Worm (Caenorhabditis elegans) whole organism, L4 larva: ENCODE measurements around the gene C05C10.7.

Experiments
- aha-1 ChIP-seq: fragments of 150-350 bp; peaks from one replicate; lab custom pipeline; 2014; ENCODE audit warnings: missing biosample characterization, missing genetic modification characterization
- ceh-44 ChIP-seq: fragments of 200-800 bp; sonication (Bioruptor generic); IDR thresholded peaks from 2 replicates; pipeline ENCODE4 v1.3.6; 2022; ENCODE audit warnings: missing genetic modification reagents, missing genetic modification characterization, missing compliant biosample characterization
- daf-19 ChIP-seq: fragments of 200-800 bp; sonication (Bioruptor generic); conservative IDR thresholded peaks from 2 replicates; pipeline ENCODE4 v1.3.6; 2022; ENCODE audit warnings: missing genetic modification characterization, missing compliant biosample characterization
- egl-43 ChIP-seq: fragments of 200-800 bp; sonication (Bioruptor generic); IDR thresholded peaks from 2 replicates; pipeline ENCODE4 v1.3.6; 2022; ENCODE audit warnings: missing genetic modification reagents, missing genetic modification characterization, missing compliant biosample characterization
- fos-1 ChIP-seq: fragments of 150-350 bp; optimal IDR thresholded peaks from 2 replicates; lab custom pipeline; 2014; ENCODE audit warnings: missing biosample characterization, missing genetic modification characterization
- gei-8 ChIP-seq: fragments of 200-800 bp; sonication (Bioruptor generic); optimal IDR thresholded peaks from 2 replicates; lab custom pipeline; 2018; ENCODE audit warnings: mild to moderate bottlenecking, missing genetic modification characterization, missing compliant biosample characterization
- hlh-30 ChIP-seq: sonication (generic microtip); optimal IDR thresholded peaks from 2 replicates; lab custom pipeline; 2017; ENCODE audit warnings: antibody characterized with exemption, mild to moderate bottlenecking, missing genetic modification characterization, missing compliant biosample characterization; ENCODE audit not compliant: insufficient read depth
- lin-13 ChIP-seq: fragments of 150-350 bp; optimal IDR thresholded peaks from 2 replicates; lab custom pipeline; 2014; ENCODE audit warnings: missing biosample characterization, missing genetic modification reagents, missing genetic modification characterization
- lin-39 ChIP-seq: fragments of 150-350 bp; optimal IDR thresholded peaks from 2 replicates; lab custom pipeline; 2014; ENCODE audit warnings: missing biosample characterization, missing genetic modification reagents, missing genetic modification characterization
- madf-5 ChIP-seq, 2 experiments: fragments of 200-800 bp; sonication (Bioruptor generic); IDR thresholded peaks; 2 replicates each; pipeline ENCODE4 v1.3.6; 2022; ENCODE audit warnings: missing compliant biosample characterization in 2 of 2, missing genetic modification characterization in 2 of 2
- mes-2 ChIP-seq: sonication (generic microtip); optimal IDR thresholded peaks from 2 replicates; lab custom pipeline; 2016; ENCODE audit warnings: missing genotype, mild to moderate bottlenecking, missing genetic modification characterization, missing compliant biosample characterization; ENCODE audit not compliant: poor library complexity, severe bottlenecking
- nhr-11 ChIP-seq: fragments of 150-350 bp; optimal IDR thresholded peaks from 2 replicates; lab custom pipeline; 2014; ENCODE audit warnings: missing biosample characterization, missing genetic modification characterization
- nhr-111 ChIP-seq: fragments of 200-800 bp; sonication (Bioruptor generic); optimal IDR thresholded peaks from 2 replicates; lab custom pipeline; 2018; ENCODE audit warnings: mild to moderate bottlenecking, missing genetic modification characterization, missing compliant biosample characterization
- nhr-28 ChIP-seq: fragments of 150-350 bp; optimal IDR thresholded peaks from 2 replicates; lab custom pipeline; 2014; ENCODE audit warnings: missing biosample characterization, missing genetic modification characterization
- snpc-4 ChIP-seq: fragments of 150-350 bp; optimal IDR thresholded peaks from 2 replicates; lab custom pipeline; 2014; ENCODE audit warnings: missing biosample characterization, missing genetic modification characterization
- unc-62 ChIP-seq, 3 experiments: fragments of 150-350 bp in 1 of 3; sonication (generic microtip); optimal IDR thresholded peaks in 2 of 3; peaks in 1 of 3; 1 replicate in 1 of 3; 2 replicates in 2 of 3; lab custom pipeline; 2014 to 2017; ENCODE audit warnings: missing biosample characterization in 3 of 3, missing genetic modification characterization in 3 of 3, missing genetic modification reagents in 3 of 3, missing genotype in 1 of 3
- zag-1 ChIP-seq: fragments of 150-350 bp; optimal IDR thresholded peaks from 2 replicates; lab custom pipeline; 2014; ENCODE audit warnings: missing biosample characterization, missing genetic modification characterization

C05C10.7 gene

ce11 chrII:9891031-9891689 is 47.6 kb downstream of the C05C10.7 start, which contains the start of gene vgln-1 (continued):
- peak; percentile 31 for TF ChIP-seq mes-2 (tag; lab: Kevin White, UChicago)
- TF ChIP-seq nhr-28: peak; percentile 14
- no peak for TF ChIP-seq gei-8 (GFP tag; lab: Kevin White, UChicago)
- no peak for TF ChIP-seq nhr-111 (GFP tag; lab: Kevin White, UChicago)
- no peak for TF ChIP-seq lin-13 (GFP tag; lab: Kevin White, UChicago)
- no peak for TF ChIP-seq zag-1
- TF ChIP-seq snpc-4 (tag; lab: Kevin White, UChicago): no peak
- TF ChIP-seq daf-19 (GFP tag; lab: Robert Waterston, UW): no peak
- TF ChIP-seq fos-1 (tag; lab: Kevin White, UChicago): no peak
- peak; percentile 50 for TF ChIP-seq hlh-30 (tag; lab: Kevin White, UChicago)
- TF ChIP-seq egl-43: 0 out of 2 replicates have a peak, but pooled peaks have one; percentile 10
- TF ChIP-seq nhr-11 (tag; lab: Kevin White, UChicago): peak; percentile 31
- no peak for TF ChIP-seq madf-5 (GFP tag; IDR thresholded peaks at IDR 0.05; lab: Robert Waterston, UW)
- TF ChIP-seq aha-1 (tag; lab: Kevin White, UChicago): peak; percentile 58
- no peak for TF ChIP-seq lin-39 (tag; lab: Kevin White, UChicago)

- TF ChIP-seq unc-62 (GFP tag; optimal IDR thresholded peaks at IDR 0.05 in 1 of 2; lab: Kevin White, UChicago) (peak in 1 of 2 experiments; percentile 93), unc-62 (tag; optimal IDR thresholded peaks at IDR 0.05; lab: Kevin White, UChicago) (no peak), ceh-44 (GFP tag; lab: Robert Waterston, UW) (no peak)
Observed at ce11 chrII:9888549-9888948, 50.2 kb downstream of the C05C10.7 start.
